Fruit fly (Drosophila melanogaster): ENCODE measurements around the gene CG14431.

The CG14431 gene

dm6 chrX:6968564-6968963 lies 60.5 kb downstream of the CG14431 start, which contains the start of gene Setd3:
Gene Setd3 (minus strand): TSS chrX:6968750.
- TF ChIP-seq Vsx2 (GFP tag; optimal IDR thresholded peaks at IDR 0.05; ENCODE audit: partially characterized antibody) (no peak), HLH106 (tag; optimal IDR thresholded peaks at IDR 0.05) (no peak), Hr83 (GFP tag; optimal IDR thresholded peaks at IDR 0.05; ENCODE audit: poor library complexity, severe bottlenecking) (no peak), Myc (optimal IDR thresholded peaks at IDR 0.05) (no peak), Jra (GFP tag; optimal IDR thresholded peaks at IDR 0.05) (no peak), usp (GFP tag; optimal IDR thresholded peaks at IDR 0.05) (no peak), sage (GFP tag; optimal IDR thresholded peaks at IDR 0.05) (no peak), h (GFP tag; optimal IDR thresholded peaks at IDR 0.05) (no peak)

- no peak for TF ChIP-seq Dfd (GFP tag; optimal IDR thresholded peaks at IDR 0.05)
- TF ChIP-seq woc (GFP tag; optimal IDR thresholded peaks at IDR 0.05) = peak; percentile 91
- TF ChIP-seq dmrt93B (GFP tag; optimal IDR thresholded peaks at IDR 0.05) = peak; percentile 79
- TF ChIP-seq dsf (GFP tag; optimal IDR thresholded peaks at IDR 0.05; ENCODE audit: borderline replicate concordance) = peak; percentile 77
- peak; percentile 98 for TF ChIP-seq Rel (GFP tag; optimal IDR thresholded peaks at IDR 0.05)
- TF ChIP-seq Rel (tag; optimal IDR thresholded peaks at IDR 0.05) = peak; percentile 77
- no peak for TF ChIP-seq Dif (GFP tag; optimal IDR thresholded peaks at IDR 0.05; ENCODE audit: partially characterized antibody)
- peak; percentile 89 for TF ChIP-seq psq (GFP tag; optimal IDR thresholded peaks at IDR 0.05)
- peak; percentile 77 for TF ChIP-seq CG9705 (GFP tag; optimal IDR thresholded peaks at IDR 0.05)
- no peak for TF ChIP-seq Abd-B (GFP tag; optimal IDR thresholded peaks at IDR 0.05)
- peak; percentile 89 for TF ChIP-seq sv (GFP tag; optimal IDR thresholded peaks at IDR 0.05)
- TF ChIP-seq Jra (GFP tag; optimal IDR thresholded peaks at IDR 0.05) = peak; percentile 88
- peak; percentile 76 for TF ChIP-seq Mio (GFP tag; optimal IDR thresholded peaks at IDR 0.05)
- peak; percentile 4 for TF ChIP-seq jim (GFP tag; optimal IDR thresholded peaks at IDR 0.05)
- TF ChIP-seq Hr83 (GFP tag; optimal IDR thresholded peaks at IDR 0.05; ENCODE audit: poor library complexity, severe bottlenecking) = peak; percentile 88
- peak; percentile 95 for TF ChIP-seq ey (GFP tag; optimal IDR thresholded peaks at IDR 0.05)
- TF ChIP-seq CG32264 (GFP tag; optimal IDR thresholded peaks at IDR 0.05) = peak; percentile 94
- TF ChIP-seq usp (GFP tag; optimal IDR thresholded peaks at IDR 0.05) = no peak
- TF ChIP-seq sage (GFP tag; optimal IDR thresholded peaks at IDR 0.05) = peak; percentile 98
- TF ChIP-seq foxo (GFP tag; optimal IDR thresholded peaks at IDR 0.05) = peak; percentile 93 to 95
- peak; percentile 96 for TF ChIP-seq Sp1 (GFP tag; optimal IDR thresholded peaks at IDR 0.05)
- peak; percentile 95 for TF ChIP-seq Hnf4 (GFP tag; optimal IDR thresholded peaks at IDR 0.05)
- no peak for TF ChIP-seq Myc (optimal IDR thresholded peaks at IDR 0.05)
- no peak for TF ChIP-seq CrebA (GFP tag; optimal IDR thresholded peaks at IDR 0.05; ENCODE audit: borderline replicate concordance)
- no peak for TF ChIP-seq N (GFP tag; optimal IDR thresholded peaks at IDR 0.05)
- TF ChIP-seq h (GFP tag; optimal IDR thresholded peaks at IDR 0.05) = peak; percentile 98
- no peak for TF ChIP-seq pan (optimal IDR thresholded peaks at IDR 0.05)
- TF ChIP-seq Hr78 (GFP tag; optimal IDR thresholded peaks at IDR 0.05) = no peak
- TF ChIP-seq HLH106 (tag; optimal IDR thresholded peaks at IDR 0.05) = peak; percentile 93
- TF ChIP-seq GATAd (GFP tag; optimal IDR thresholded peaks at IDR 0.05) = peak; percentile 72
- peak; percentile 95 for TF ChIP-seq OdsH (GFP tag; optimal IDR thresholded peaks at IDR 0.05)
- no peak for TF ChIP-seq dl (GFP tag; optimal IDR thresholded peaks at IDR 0.05; ENCODE audit: insufficient read depth in 1 of 2, partially characterized antibody in 2 of 2)
- TF ChIP-seq br (GFP tag; optimal IDR thresholded peaks at IDR 0.05) = peak; percentile 98
- TF ChIP-seq lola (GFP tag; optimal IDR thresholded peaks at IDR 0.05) = no peak
- no peak for TF ChIP-seq Vsx2 (GFP tag; optimal IDR thresholded peaks at IDR 0.05; ENCODE audit: partially characterized antibody)
- TF ChIP-seq tai (GFP tag; optimal IDR thresholded peaks at IDR 0.05) = no peak
- peak; percentile 92 for TF ChIP-seq brk (GFP tag; optimal IDR thresholded peaks at IDR 0.05)
- TF ChIP-seq rgr (GFP tag; optimal IDR thresholded peaks at IDR 0.05) = peak; percentile 96
- peak; percentile 96 for TF ChIP-seq fru (GFP tag; optimal IDR thresholded peaks at IDR 0.05)
Measured at dm6 chrX:6969364-6970137, 61.5 kb downstream of the CG14431 start, which contains the start of gene CG4586. Gene CG4586 (plus strand): TSS chrX:6969918.
